Fruit fly (Drosophila melanogaster) whole organism, wandering third instar larva: Measurements from ENCODE around the gene Papst2.

Experiments
- CG9705 ChIP-seq: fragments of 200-800 bp; sonication (Bioruptor generic); optimal IDR thresholded peaks from 2 replicates; lab custom pipeline; 2018; ENCODE audit warnings: missing biosample characterization, mild to moderate bottlenecking, missing genetic modification characterization
- CrebA ChIP-seq: fragments of 200-800 bp; sonication (Bioruptor generic); optimal IDR thresholded peaks from 2 replicates; lab custom pipeline; 2016; ENCODE audit warnings: missing biosample characterization, mild to moderate bottlenecking, missing genetic modification characterization, borderline replicate concordance
- Dfd ChIP-seq: fragments of >200 bp; optimal IDR thresholded peaks from 2 replicates; lab custom pipeline; 2017; ENCODE audit warnings: missing biosample characterization, missing genetic modification characterization
- Dif ChIP-seq: fragments of 200-275, 200-300 bp; sonication (Bioruptor generic); optimal IDR thresholded peaks from 2 replicates; lab custom pipeline; 2018; ENCODE audit warnings: missing biosample characterization, missing genetic modification characterization; ENCODE audit not compliant: partially characterized antibody
- GATAd ChIP-seq: sonication (Bioruptor generic); optimal IDR thresholded peaks from 2 replicates; lab custom pipeline; 2016; ENCODE audit warnings: missing biosample characterization, missing genetic modification characterization
- HLH106 ChIP-seq: fragments of 200-800 bp; optimal IDR thresholded peaks from 3 replicates; lab custom pipeline; 2019; ENCODE audit warnings: missing biosample characterization, mild to moderate bottlenecking, missing genetic modification characterization, moderate library complexity
- Hnf4 ChIP-seq: fragments of 200-800 bp; sonication (Bioruptor generic); optimal IDR thresholded peaks from 2 replicates; lab custom pipeline; 2016; ENCODE audit warnings: missing biosample characterization, mild to moderate bottlenecking, missing genetic modification characterization
- Hr78 ChIP-seq: fragments of >200 bp; optimal IDR thresholded peaks from 2 replicates; lab custom pipeline; 2017; ENCODE audit warnings: missing biosample characterization, missing genetic modification characterization
- Hr83 ChIP-seq: fragments of 200-300 bp; sonication (Bioruptor generic); optimal IDR thresholded peaks from 2 replicates; lab custom pipeline; 2016; ENCODE audit warnings: missing biosample characterization, mild to moderate bottlenecking, missing genetic modification characterization, moderate library complexity; ENCODE audit not compliant: poor library complexity, severe bottlenecking
- Jra ChIP-seq: sonication (Bioruptor generic); optimal IDR thresholded peaks from 2 replicates; lab custom pipeline; 2016; ENCODE audit warnings: missing biosample characterization, missing genetic modification characterization
- Myc ChIP-seq: fragments of >200 bp; optimal IDR thresholded peaks from 2 replicates; lab custom pipeline; 2017
- N ChIP-seq: fragments of >200 bp; optimal IDR thresholded peaks from 2 replicates; lab custom pipeline; 2018; ENCODE audit warnings: missing biosample characterization, missing external identifiers, missing genetic modification characterization
- OdsH ChIP-seq: fragments of 200-800 bp; sonication (Bioruptor generic); optimal IDR thresholded peaks from 2 replicates; lab custom pipeline; 2016; ENCODE audit warnings: missing biosample characterization, mild to moderate bottlenecking, missing genetic modification characterization
- Rel ChIP-seq, 2 experiments: fragments of 200-800 bp; sonication (Bioruptor generic) in 1 of 2; optimal IDR thresholded peaks; 2 replicates in 1 of 2; 3 replicates in 1 of 2; lab custom pipeline; 2016 to 2019; ENCODE audit warnings: mild to moderate bottlenecking in 2 of 2, missing biosample characterization in 2 of 2, missing genetic modification characterization in 2 of 2, moderate library complexity in 1 of 2
- Sp1 ChIP-seq: fragments of 200-800 bp; sonication (Bioruptor generic); optimal IDR thresholded peaks from 3 replicates; lab custom pipeline; 2019; ENCODE audit warnings: missing biosample characterization, mild to moderate bottlenecking, missing genetic modification characterization, moderate library complexity
- Vsx2 ChIP-seq: fragments of 200-300, 225-300 bp; sonication (Bioruptor generic); optimal IDR thresholded peaks from 2 replicates; lab custom pipeline; 2018; ENCODE audit warnings: missing biosample characterization, missing genetic modification characterization; ENCODE audit not compliant: partially characterized antibody
- br ChIP-seq: fragments of 200-800 bp; sonication (Bioruptor generic); optimal IDR thresholded peaks from 2 replicates; lab custom pipeline; 2016; ENCODE audit warnings: missing biosample characterization, missing genetic modification characterization
- dl ChIP-seq, 2 experiments: fragments of 175-275, 200-275 bp in 1 of 2; fragments of 200-275 bp in 1 of 2; sonication (Bioruptor generic); optimal IDR thresholded peaks; lab custom pipeline; 2018; ENCODE audit warnings: mild to moderate bottlenecking in 2 of 2, missing biosample characterization in 2 of 2, missing genetic modification characterization in 2 of 2, moderate library complexity in 2 of 2; ENCODE audit not compliant: partially characterized antibody in 2 of 2, insufficient read depth in 1 of 2
- dmrt93B ChIP-seq: fragments of 200-800 bp; sonication (Bioruptor generic); optimal IDR thresholded peaks from 2 replicates; lab custom pipeline; 2018; ENCODE audit warnings: missing biosample characterization, mild to moderate bottlenecking, missing genetic modification characterization
- dsf ChIP-seq: sonication (Bioruptor generic); optimal IDR thresholded peaks from 2 replicates; lab custom pipeline; 2016; ENCODE audit warnings: missing biosample characterization, missing genetic modification characterization, borderline replicate concordance
- ey ChIP-seq: fragments of 200-800 bp; sonication (Bioruptor generic); optimal IDR thresholded peaks from 2 replicates; lab custom pipeline; 2016; ENCODE audit warnings: missing biosample characterization, missing genetic modification characterization
- foxo ChIP-seq, 2 experiments: fragments of 200-800 bp; sonication (Bioruptor generic); optimal IDR thresholded peaks; 2 replicates in 1 of 2; 3 replicates in 1 of 2; lab custom pipeline; 2016 to 2017; ENCODE audit warnings: missing biosample characterization in 2 of 2, missing genetic modification characterization in 2 of 2
- fru ChIP-seq: fragments of 200-800 bp; sonication (Bioruptor generic); optimal IDR thresholded peaks from 3 replicates; lab custom pipeline; 2016; ENCODE audit warnings: missing biosample characterization, mild to moderate bottlenecking, missing genetic modification characterization
- h ChIP-seq: fragments of 200-800 bp; sonication (Bioruptor generic); optimal IDR thresholded peaks from 3 replicates; lab custom pipeline; 2016; ENCODE audit warnings: missing biosample characterization, mild to moderate bottlenecking, missing genetic modification characterization
- jim ChIP-seq: fragments of 175-275, 200-325 bp; sonication (Bioruptor generic); optimal IDR thresholded peaks from 2 replicates; lab custom pipeline; 2016; ENCODE audit warnings: missing biosample characterization, mild to moderate bottlenecking, missing genetic modification characterization
- psq ChIP-seq: fragments of 200-800 bp; sonication (Bioruptor generic); optimal IDR thresholded peaks from 3 replicates; lab custom pipeline; 2017; ENCODE audit warnings: missing biosample characterization, mild to moderate bottlenecking, missing genetic modification characterization, moderate library complexity
- rgr ChIP-seq: fragments of 200-800 bp; sonication (Bioruptor generic); optimal IDR thresholded peaks from 3 replicates; lab custom pipeline; 2016; ENCODE audit warnings: missing biosample characterization, mild to moderate bottlenecking, missing genetic modification characterization
- sage ChIP-seq: fragments of 200-800 bp; sonication (Bioruptor generic); optimal IDR thresholded peaks from 2 replicates; lab custom pipeline; 2016; ENCODE audit warnings: missing biosample characterization, mild to moderate bottlenecking, missing genetic modification characterization
- sv ChIP-seq: fragments of 200-800 bp; sonication (Bioruptor generic); optimal IDR thresholded peaks from 3 replicates; lab custom pipeline; 2016; ENCODE audit warnings: missing biosample characterization, missing genetic modification characterization
- tai ChIP-seq: sonication (Bioruptor generic); optimal IDR thresholded peaks from 2 replicates; lab custom pipeline; 2016; ENCODE audit warnings: missing biosample characterization, missing genetic modification characterization
- usp ChIP-seq: fragments of >200 bp; optimal IDR thresholded peaks from 2 replicates; lab custom pipeline; 2017; ENCODE audit warnings: missing biosample characterization, missing genetic modification characterization
- woc ChIP-seq: sonication (Bioruptor generic); optimal IDR thresholded peaks from 2 replicates; lab custom pipeline; 2016; ENCODE audit warnings: missing biosample characterization, mild to moderate bottlenecking, missing genetic modification characterization

Papst2 gene

DNA sequence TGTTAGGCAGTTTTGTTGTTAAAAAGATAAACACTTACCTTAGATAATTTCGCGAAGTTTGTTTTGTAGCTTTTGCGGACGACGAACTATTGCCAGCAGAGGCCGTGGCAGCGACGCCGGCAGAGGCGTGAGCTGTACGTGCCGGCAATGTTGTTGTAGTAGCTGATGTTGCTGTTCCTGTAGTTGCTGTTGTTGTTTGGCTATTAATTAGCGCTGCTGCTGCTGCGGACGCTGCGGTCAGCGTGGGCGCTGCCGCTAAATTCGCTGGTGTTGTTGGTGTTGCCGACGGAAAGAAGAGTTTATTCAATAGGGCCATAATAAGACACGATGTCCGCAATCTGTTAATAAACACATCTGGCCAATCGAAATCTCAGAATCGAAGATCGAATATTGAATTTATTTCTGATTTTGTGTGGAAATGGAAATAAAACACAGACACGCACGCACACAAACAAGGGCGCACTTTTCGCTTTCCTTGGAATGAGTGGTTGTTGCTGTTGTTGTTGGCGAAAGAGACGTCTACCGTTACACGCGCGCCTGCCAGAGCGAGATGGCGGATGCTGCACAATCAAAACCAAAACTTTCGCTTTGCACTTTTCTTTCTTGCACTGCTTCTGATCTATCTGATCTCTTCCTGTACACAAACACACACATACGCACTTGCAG lies 31.1 kb upstream of the Papst2 start:
- TF ChIP-seq h (GFP tag; lab: Kevin White, UChicago) (peak; percentile 2), CrebA (no peak)
- TF ChIP-seq, all 38 proteins: peak for 1

DNA sequence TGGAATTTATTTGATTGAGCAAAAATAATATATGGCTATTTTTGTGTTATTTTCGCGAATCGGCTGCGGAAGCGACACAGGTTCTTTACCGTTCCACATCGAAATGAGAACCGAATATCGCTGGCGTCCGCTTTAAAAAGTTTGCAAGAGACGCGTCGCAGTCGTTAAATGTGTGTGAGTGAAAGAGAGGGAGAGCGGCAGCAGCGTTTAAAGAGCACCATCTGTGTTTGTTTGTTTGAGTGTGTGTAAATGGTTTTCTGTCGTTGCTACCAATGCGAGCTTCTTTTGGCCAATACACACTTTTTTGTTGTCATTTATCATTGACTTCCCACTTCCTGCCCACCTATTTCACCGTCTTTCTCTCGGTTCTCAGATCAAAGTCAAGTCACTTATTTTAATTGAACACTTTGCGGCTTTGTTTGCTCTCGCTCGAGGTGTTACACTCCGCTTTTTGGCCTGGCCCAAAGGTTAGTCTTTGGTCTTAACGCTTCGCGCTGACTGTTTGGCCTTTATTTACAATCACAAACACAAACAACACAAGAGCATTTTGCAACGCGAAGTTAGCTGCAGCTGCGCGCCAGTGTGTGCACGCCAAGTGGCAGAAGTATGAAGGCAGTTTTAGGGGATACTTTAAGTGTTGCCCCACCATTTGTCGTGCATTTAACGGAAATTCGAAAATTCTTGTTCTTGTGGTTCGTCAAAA lies 30.4 kb upstream of the Papst2 start, which contains the start of gene CG3764:
CG3764 (minus strand) TSS at position 549 of the 703 bp plus-strand sequence.
- TF ChIP-seq N (GFP tag; lab: Kevin White, UChicago) (no peak), dl (GFP tag; optimal IDR thresholded peaks at IDR 0.05; lab: Kevin White, UChicago; ENCODE audit: insufficient read depth in 1 of 2, partially characterized antibody in 2 of 2) (peak; percentile 71 to 86), OdsH (peak; percentile 58), rgr (GFP tag; lab: Kevin White, UChicago) (peak; percentile 86), Hr83 (GFP tag; lab: Kevin White, UChicago) (peak; percentile 83), Vsx2 (GFP tag; lab: Kevin White, UChicago) (no peak), HLH106 (peak; percentile 69), fru (GFP tag; lab: Kevin White, UChicago) (peak; percentile 56), sv (GFP tag; lab: Kevin White, UChicago) (no peak), foxo (GFP tag; optimal IDR thresholded peaks at IDR 0.05; lab: Kevin White, UChicago) (peak in 1 of 2 experiments; percentile 60), dsf (peak; percentile 12), psq (GFP tag; lab: Kevin White, UChicago) (peak; percentile 61), sage (GFP tag; lab: Kevin White, UChicago) (no peak), dmrt93B (GFP tag; lab: Kevin White, UChicago) (peak; percentile 79), h (GFP tag; lab: Kevin White, UChicago) (peak; percentile 75), ey (peak; percentile 33), Dif (peak; percentile 88), br (GFP tag; lab: Kevin White, UChicago) (peak; percentile 65), Hnf4 (GFP tag; lab: Kevin White, UChicago) (no peak), CG9705 (GFP tag; lab: Kevin White, UChicago) (peak; percentile 77), Rel (GFP tag; optimal IDR thresholded peaks at IDR 0.05; lab: Kevin White, UChicago) (peak; percentile 60), Rel (tag; optimal IDR thresholded peaks at IDR 0.05; lab: Kevin White, UChicago) (peak; percentile 80), GATAd (GFP tag; lab: Kevin White, UChicago) (no peak), Sp1 (GFP tag; lab: Kevin White, UChicago) (peak; percentile 69), woc (GFP tag; lab: Kevin White, UChicago) (no peak)

DNA sequence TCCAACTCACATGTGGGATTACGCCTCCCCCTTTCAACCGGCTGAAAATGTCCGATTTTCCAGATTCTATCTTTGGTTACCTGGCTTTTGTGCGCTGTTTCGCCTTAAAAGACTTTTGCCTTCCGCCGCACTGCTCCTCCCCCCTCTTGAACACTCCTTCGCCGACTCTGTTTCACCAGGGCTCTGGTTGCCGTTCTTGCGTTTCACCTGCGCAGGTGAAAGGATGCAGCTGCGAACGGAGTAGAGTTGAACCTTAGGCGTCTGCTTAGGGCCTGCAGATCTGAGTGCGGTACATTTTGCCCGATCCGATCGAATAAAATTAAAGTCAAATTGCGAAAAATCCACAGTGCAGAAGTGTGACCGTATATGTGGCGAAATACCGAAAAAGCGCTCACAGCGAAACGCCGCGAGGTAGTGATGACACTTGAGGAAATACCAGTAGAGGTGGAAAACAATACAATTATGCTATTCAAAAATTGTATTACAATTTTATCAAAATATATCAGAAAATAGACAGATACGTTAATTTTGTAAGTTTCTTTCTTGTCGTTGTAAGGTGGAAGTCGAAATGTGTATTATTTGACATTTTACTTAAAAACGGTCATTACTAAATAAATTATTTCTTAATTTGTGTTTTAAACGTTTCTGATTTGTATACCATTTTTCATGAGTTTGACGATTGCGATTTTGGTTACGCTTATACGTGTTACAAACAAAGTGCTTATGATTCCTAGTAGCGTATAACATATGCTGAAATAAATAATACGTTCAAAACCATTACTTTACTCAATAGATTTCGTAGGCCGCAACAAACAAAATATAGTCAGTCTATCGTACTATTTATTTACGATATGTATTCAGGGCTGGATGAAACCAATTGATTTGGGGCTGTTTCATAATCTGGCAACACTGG lies 26.7 kb upstream of the Papst2 start, which contains the start of the genes CG6664 and CG7728:
CG6664 (minus strand) TSS at position 518 of the 913 bp plus-strand sequence.
CG7728 (plus strand) TSS at position 874 of the 913 bp plus-strand sequence.
- TF ChIP-seq ey (peak; percentile 47), sv (GFP tag; lab: Kevin White, UChicago) (peak; percentile 38), rgr (GFP tag; lab: Kevin White, UChicago) (peak; percentile 9), Rel (GFP tag; optimal IDR thresholded peaks at IDR 0.05; lab: Kevin White, UChicago) (no peak), Rel (tag; optimal IDR thresholded peaks at IDR 0.05; lab: Kevin White, UChicago) (peak; percentile 40), Dif (no peak), HLH106 (peak; percentile 66), dmrt93B (GFP tag; lab: Kevin White, UChicago) (peak; percentile 50), OdsH (peak; percentile 44), psq (GFP tag; lab: Kevin White, UChicago) (peak; percentile 47), tai (GFP tag; lab: Kevin White, UChicago) (no peak), Hr83 (GFP tag; lab: Kevin White, UChicago) (peak; percentile 15), Jra (GFP tag; lab: Kevin White, UChicago) (no peak), foxo (GFP tag; optimal IDR thresholded peaks at IDR 0.05; lab: Kevin White, UChicago) (peak in 1 of 2 experiments; percentile 72), usp (no peak), Sp1 (GFP tag; lab: Kevin White, UChicago) (peak; percentile 56), h (GFP tag; lab: Kevin White, UChicago) (peak; percentile 34), jim (GFP tag; lab: Kevin White, UChicago) (peak; percentile 4), Myc (lab: Kevin White, UChicago) (peak; percentile 23), dl (GFP tag; optimal IDR thresholded peaks at IDR 0.05; lab: Kevin White, UChicago; ENCODE audit: insufficient read depth in 1 of 2, partially characterized antibody in 2 of 2) (no peak), CG9705 (GFP tag; lab: Kevin White, UChicago) (no peak), br (GFP tag; lab: Kevin White, UChicago) (peak; percentile 5), Hnf4 (GFP tag; lab: Kevin White, UChicago) (no peak), Hr78 (GFP tag; lab: Kevin White, UChicago) (no peak), woc (GFP tag; lab: Kevin White, UChicago) (peak; percentile 84), Dfd (GFP tag; lab: Kevin White, UChicago) (no peak)
